Worm (Caenorhabditis elegans) whole organism, L4 larva: ENCODE measurements around the gene ncs-6.

Source experiments
- D1046.2 ChIP-seq: fragments of 200-800 bp; sonication (Bioruptor generic); IDR thresholded peaks from 2 replicates; pipeline ENCODE4 v1.3.6; 2022; ENCODE audit warnings: missing genetic modification characterization, missing compliant biosample characterization
- F10B5.3 ChIP-seq: sonication (generic microtip); optimal IDR thresholded peaks from 2 replicates; lab custom pipeline; 2016; ENCODE audit warnings: mild to moderate bottlenecking, missing genetic modification characterization, missing compliant biosample characterization
- F26F4.8 ChIP-seq: fragments of 200-800 bp; sonication (Bioruptor generic); conservative IDR thresholded peaks from 2 replicates; pipeline ENCODE4 v1.3.6; 2022; ENCODE audit warnings: missing genetic modification characterization, missing compliant biosample characterization
- F49E8.2 ChIP-seq: sonication (generic microtip); optimal IDR thresholded peaks from 2 replicates; lab custom pipeline; 2016; ENCODE audit warnings: missing compliant biosample characterization, mild to moderate bottlenecking, missing genetic modification characterization, borderline replicate concordance
- R02D3.7 ChIP-seq: fragments of 150-350 bp; sonication (generic microtip); optimal IDR thresholded peaks from 3 replicates; lab custom pipeline; 2014; ENCODE audit warnings: missing biosample characterization, missing genetic modification characterization
- T26A8.4 ChIP-seq: fragments of 200-800 bp; sonication (Bioruptor generic); IDR thresholded peaks from 2 replicates; pipeline ENCODE4 v1.3.6; 2022; ENCODE audit warnings: missing genetic modification characterization, missing compliant biosample characterization
- Y105C5A.15 ChIP-seq: fragments of 200-800 bp; sonication (Bioruptor generic); IDR thresholded peaks from 2 replicates; pipeline ENCODE4 v1.3.6; 2022; ENCODE audit warnings: missing genetic modification characterization, missing compliant biosample characterization
- Y48G9A.11 ChIP-seq: fragments of 200-800 bp; sonication (Bioruptor generic); IDR thresholded peaks from 2 replicates; pipeline ENCODE4 v1.3.6; 2022; ENCODE audit warnings: missing genetic modification reagents, missing genetic modification characterization, missing compliant biosample characterization
- Y5F2A.4 ChIP-seq: fragments of 200-800 bp; sonication (Bioruptor generic); optimal IDR thresholded peaks from 2 replicates; lab custom pipeline; 2018; ENCODE audit warnings: mild to moderate bottlenecking, missing genetic modification characterization, missing compliant biosample characterization
- Y75B8A.6 ChIP-seq: fragments of 200-800 bp; sonication (Bioruptor generic); IDR thresholded peaks from 2 replicates; pipeline ENCODE4 v1.3.6; 2022; ENCODE audit warnings: missing genetic modification reagents, missing genetic modification characterization, missing compliant biosample characterization
- aly-2 ChIP-seq: sonication (generic microtip); optimal IDR thresholded peaks from 2 replicates; lab custom pipeline; 2018; ENCODE audit warnings: missing biosample characterization, missing genetic modification characterization
- ceh-28 ChIP-seq: fragments of 150-350 bp; optimal IDR thresholded peaks from 2 replicates; lab custom pipeline; 2014; ENCODE audit warnings: missing biosample characterization, missing genetic modification reagents, missing genetic modification characterization
- ceh-32 ChIP-seq: sonication (generic microtip); optimal IDR thresholded peaks from 2 replicates; lab custom pipeline; 2016; ENCODE audit warnings: mild to moderate bottlenecking, missing genetic modification characterization, missing compliant biosample characterization; ENCODE audit not compliant: poor library complexity
- ceh-44 ChIP-seq: fragments of 200-800 bp; sonication (Bioruptor generic); IDR thresholded peaks from 2 replicates; pipeline ENCODE4 v1.3.6; 2022; ENCODE audit warnings: missing genetic modification reagents, missing genetic modification characterization, missing compliant biosample characterization
- ceh-62 ChIP-seq: sonication (generic microtip); optimal IDR thresholded peaks from 2 replicates; lab custom pipeline; 2017; ENCODE audit warnings: missing biosample characterization, missing genetic modification characterization
- ces-1 ChIP-seq: fragments of 150-350 bp; sonication (generic microtip); optimal IDR thresholded peaks from 4 replicates; lab custom pipeline; 2014; ENCODE audit warnings: missing biosample characterization, missing genetic modification reagents, missing genetic modification characterization
- cey-2 ChIP-seq: sonication (generic microtip); optimal IDR thresholded peaks from 3 replicates; lab custom pipeline; 2017; ENCODE audit warnings: missing genetic modification characterization, mild to moderate bottlenecking, missing compliant biosample characterization, antibody characterized with exemption, borderline replicate concordance; ENCODE audit not compliant: insufficient read depth
- daf-16 ChIP-seq, 3 experiments: sonication (generic microtip); optimal IDR thresholded peaks; 2 replicates each; lab custom pipeline; 2016 to 2017; ENCODE audit warnings: missing genetic modification characterization in 3 of 3, missing genetic modification reagents in 3 of 3, mild to moderate bottlenecking in 2 of 3, missing compliant biosample characterization in 2 of 3, missing biosample characterization in 1 of 3, moderate library complexity in 1 of 3
- dmd-6 ChIP-seq: fragments of 200-800 bp; sonication (Bioruptor generic); IDR thresholded peaks from 2 replicates; pipeline ENCODE4 v1.3.6; 2022; ENCODE audit warnings: missing genetic modification reagents, missing genetic modification characterization, missing compliant biosample characterization
- dmd-8 ChIP-seq: fragments of 200-800 bp; sonication (Bioruptor generic); IDR thresholded peaks from 2 replicates; pipeline ENCODE4 v1.3.6; 2022; ENCODE audit warnings: missing genetic modification characterization, missing compliant biosample characterization
- dpl-1 ChIP-seq: fragments of 150-350 bp; optimal IDR thresholded peaks from 2 replicates; lab custom pipeline; 2014; ENCODE audit warnings: missing biosample characterization, missing genetic modification reagents, missing genetic modification characterization
- duxl-1 ChIP-seq: sonication (generic microtip); optimal IDR thresholded peaks from 2 replicates; lab custom pipeline; 2016; ENCODE audit warnings: mild to moderate bottlenecking, missing genetic modification characterization, moderate library complexity, missing compliant biosample characterization; ENCODE audit not compliant: poor library complexity
- egl-27 ChIP-seq: sonication (generic microtip); optimal IDR thresholded peaks from 3 replicates; lab custom pipeline; 2017; ENCODE audit warnings: missing biosample characterization, missing genetic modification reagents, missing genetic modification characterization
- hif-1 ChIP-seq, 2 experiments: sonication (generic microtip); optimal IDR thresholded peaks; 2 replicates each; lab custom pipeline; 2016 to 2017; ENCODE audit warnings: missing compliant biosample characterization in 2 of 2, missing genetic modification characterization in 2 of 2, missing genetic modification reagents in 2 of 2, missing genotype in 2 of 2, mild to moderate bottlenecking in 1 of 2
- hmg-1.1 ChIP-seq: fragments of 200-800 bp; sonication (Bioruptor generic); IDR thresholded peaks from 2 replicates; pipeline ENCODE4 v1.3.6; 2022; ENCODE audit warnings: missing genetic modification reagents, missing genetic modification characterization, missing compliant biosample characterization
- jun-1 ChIP-seq: fragments of 150-350 bp; optimal IDR thresholded peaks from 2 replicates; lab custom pipeline; 2014; ENCODE audit warnings: missing biosample characterization, missing genetic modification reagents, missing genetic modification characterization
- lin-13 ChIP-seq: fragments of 150-350 bp; optimal IDR thresholded peaks from 2 replicates; lab custom pipeline; 2014; ENCODE audit warnings: missing biosample characterization, missing genetic modification reagents, missing genetic modification characterization
- lin-15B ChIP-seq: fragments of 150-350 bp; sonication (generic microtip); optimal IDR thresholded peaks from 3 replicates; lab custom pipeline; 2014; ENCODE audit warnings: missing biosample characterization, missing genetic modification characterization
- lin-29 ChIP-seq: fragments of 200-800 bp; sonication (Bioruptor generic); IDR thresholded peaks from 2 replicates; pipeline ENCODE4 v1.3.6; 2022; ENCODE audit warnings: missing genetic modification reagents, missing genetic modification characterization, missing compliant biosample characterization
- lin-39 ChIP-seq: fragments of 150-350 bp; optimal IDR thresholded peaks from 2 replicates; lab custom pipeline; 2014; ENCODE audit warnings: missing biosample characterization, missing genetic modification reagents, missing genetic modification characterization
- madf-5 ChIP-seq, 2 experiments: fragments of 200-800 bp; sonication (Bioruptor generic); IDR thresholded peaks; 2 replicates each; pipeline ENCODE4 v1.3.6; 2022; ENCODE audit warnings: missing compliant biosample characterization in 2 of 2, missing genetic modification characterization in 2 of 2
- nhr-10 ChIP-seq: fragments of 150-350 bp; optimal IDR thresholded peaks from 2 replicates; lab custom pipeline; 2014; ENCODE audit warnings: missing biosample characterization, missing genetic modification characterization
- nhr-102 ChIP-seq: sonication (generic microtip); optimal IDR thresholded peaks from 2 replicates; lab custom pipeline; 2016; ENCODE audit warnings: mild to moderate bottlenecking, missing genetic modification characterization, moderate library complexity, missing compliant biosample characterization
- nhr-237 ChIP-seq: sonication (generic microtip); optimal IDR thresholded peaks from 2 replicates; lab custom pipeline; 2017; ENCODE audit warnings: missing biosample characterization, missing genetic modification characterization
- nhr-25 ChIP-seq: sonication (generic microtip); optimal IDR thresholded peaks from 2 replicates; lab custom pipeline; 2017; ENCODE audit warnings: missing genetic modification characterization, mild to moderate bottlenecking, missing compliant biosample characterization, antibody characterized with exemption, moderate library complexity, borderline replicate concordance; ENCODE audit not compliant: insufficient read depth
- nhr-41 ChIP-seq: fragments of 200-800 bp; sonication (Bioruptor generic); IDR thresholded peaks from 2 replicates; pipeline ENCODE4 v1.3.6; 2022; ENCODE audit warnings: missing genetic modification reagents, missing genetic modification characterization, missing compliant biosample characterization
- nhr-6 ChIP-seq: fragments of 150-350 bp; optimal IDR thresholded peaks from 2 replicates; lab custom pipeline; 2014; ENCODE audit warnings: missing biosample characterization, missing genetic modification characterization
- pqm-1 ChIP-seq: sonication (generic microtip); optimal IDR thresholded peaks from 2 replicates; lab custom pipeline; 2017; ENCODE audit warnings: missing biosample characterization, missing genetic modification characterization
- rbr-2 ChIP-seq: sonication (generic microtip); optimal IDR thresholded peaks from 2 replicates; lab custom pipeline; 2016; ENCODE audit warnings: missing genotype, missing genetic modification characterization, missing compliant biosample characterization
- snpc-1.2 ChIP-seq: fragments of 200-800 bp; sonication (Bioruptor generic); IDR thresholded peaks from 2 replicates; pipeline ENCODE4 v1.3.6; 2022; ENCODE audit warnings: missing genetic modification reagents, missing genetic modification characterization, missing compliant biosample characterization
- unc-39 ChIP-seq: sonication (generic microtip); optimal IDR thresholded peaks from 2 replicates; lab custom pipeline; 2017; ENCODE audit warnings: missing biosample characterization, missing genetic modification characterization
- unc-62 ChIP-seq, 3 experiments: fragments of 150-350 bp in 1 of 3; sonication (generic microtip); optimal IDR thresholded peaks in 2 of 3; peaks in 1 of 3; 1 replicate in 1 of 3; 2 replicates in 2 of 3; lab custom pipeline; 2014 to 2017; ENCODE audit warnings: missing biosample characterization in 3 of 3, missing genetic modification characterization in 3 of 3, missing genetic modification reagents in 3 of 3, missing genotype in 1 of 3
- zag-1 ChIP-seq: fragments of 150-350 bp; optimal IDR thresholded peaks from 2 replicates; lab custom pipeline; 2014; ENCODE audit warnings: missing biosample characterization, missing genetic modification characterization
- zfp-2 ChIP-seq: sonication (generic microtip); optimal IDR thresholded peaks from 2 replicates; lab custom pipeline; 2016; ENCODE audit warnings: mild to moderate bottlenecking, missing genetic modification characterization, missing compliant biosample characterization
- zfp-3 ChIP-seq: fragments of 200-800 bp; sonication (Bioruptor generic); conservative IDR thresholded peaks from 2 replicates; pipeline ENCODE4 v1.3.6; 2022; ENCODE audit warnings: missing genetic modification reagents, missing genetic modification characterization, missing compliant biosample characterization
- ztf-11 ChIP-seq: fragments of 150-350 bp; optimal IDR thresholded peaks from 2 replicates; lab custom pipeline; 2014; ENCODE audit warnings: missing biosample characterization, missing genetic modification characterization
- ztf-7 ChIP-seq: fragments of 150-350 bp; optimal IDR thresholded peaks from 2 replicates; lab custom pipeline; 2014; ENCODE audit warnings: missing biosample characterization, missing genetic modification characterization

ncs-6 gene

DNA sequence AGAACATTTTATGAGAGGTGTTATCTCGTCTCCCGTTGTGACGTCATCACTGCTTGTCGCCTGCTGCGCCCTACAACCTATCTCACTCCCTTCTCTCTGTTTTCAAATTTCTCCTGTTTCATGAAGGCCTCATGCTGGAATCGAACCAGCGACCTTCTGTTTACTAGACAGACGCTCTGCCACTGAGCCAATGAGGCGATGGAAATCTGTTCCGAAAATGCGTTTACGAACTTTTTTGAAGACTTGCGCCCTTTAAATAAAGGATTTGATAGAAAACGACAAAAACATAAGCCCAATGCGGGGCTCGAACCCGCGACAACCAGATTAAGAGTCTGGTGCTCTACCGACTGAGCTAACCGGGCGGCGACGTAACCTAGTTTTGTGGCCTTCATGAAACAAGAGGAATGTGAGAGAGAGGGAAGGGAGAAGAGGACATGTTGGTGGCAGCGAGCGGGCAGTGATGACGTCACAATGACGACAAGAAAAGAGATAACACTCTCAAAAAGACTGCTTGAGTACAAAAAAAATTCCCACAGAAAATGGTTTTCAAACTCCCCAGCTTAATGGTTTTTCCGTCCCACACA is 9.3 kb downstream of the ncs-6 start, which contains the start of gene clec-126 (continued):
- peak; percentile 65 for TF ChIP-seq F49E8.2 (tag; lab: Kevin White, UChicago)
- peak; percentile 85 to 94 for TF ChIP-seq daf-16 (GFP tag; optimal IDR thresholded peaks at IDR 0.05; lab: Kevin White, UChicago)
- peak; percentile 96 for TF ChIP-seq daf-16 (tag; optimal IDR thresholded peaks at IDR 0.05; lab: Kevin White, UChicago)
- peak; percentile 51; the same call in 1 of the 2 replicates for TF ChIP-seq ceh-44
- TF ChIP-seq ceh-62 (tag; lab: Kevin White, UChicago) = no peak
- 0 out of 2 replicates have a peak, but pooled peaks have one; percentile 11 for TF ChIP-seq zfp-3 (GFP tag; lab: Robert Waterston, UW)
- TF ChIP-seq Y5F2A.4 = peak; percentile 71
- TF ChIP-seq nhr-102 (tag; lab: Kevin White, UChicago) = peak; percentile 89
- TF ChIP-seq unc-62 (GFP tag; optimal IDR thresholded peaks at IDR 0.05 in 1 of 2; lab: Kevin White, UChicago) = peak in 1 of 2 experiments; percentile 64
- TF ChIP-seq unc-62 (tag; optimal IDR thresholded peaks at IDR 0.05; lab: Kevin White, UChicago) = no peak
- TF ChIP-seq hif-1 (tag; optimal IDR thresholded peaks at IDR 0.05; lab: Kevin White, UChicago) = peak in 1 of 2 experiments; percentile 45
- peak; percentile 65 for TF ChIP-seq zfp-2 (tag; lab: Kevin White, UChicago)
- TF ChIP-seq ceh-32 = no peak
- TF ChIP-seq lin-13 (GFP tag; lab: Kevin White, UChicago) = peak; percentile 91
- peak; percentile 27 for TF ChIP-seq cey-2 (tag; lab: Kevin White, UChicago)
- TF ChIP-seq Y48G9A.11 (GFP tag; lab: Robert Waterston, UW) = peak; percentile 73
- TF ChIP-seq nhr-237 (tag; lab: Kevin White, UChicago) = no peak
- 0 out of 2 replicates have a peak, but pooled peaks have one; percentile 22 for TF ChIP-seq F26F4.8 (GFP tag; lab: Robert Waterston, UW)
- peak; percentile 47 for TF ChIP-seq dpl-1
- 0 out of 4 replicates have a peak, but pooled peaks of 1 of the 2 experiments have one; percentile 65 for TF ChIP-seq madf-5 (GFP tag; IDR thresholded peaks at IDR 0.05; lab: Robert Waterston, UW)
- no peak for TF ChIP-seq ztf-11 (tag; lab: Kevin White, UChicago)
- TF ChIP-seq nhr-10 (tag; lab: Kevin White, UChicago) = no peak
- no peak for TF ChIP-seq R02D3.7 (tag; lab: Kevin White, UChicago)
- TF ChIP-seq lin-29 (GFP tag; lab: Robert Waterston, UW) = 0 out of 2 replicates have a peak, but pooled peaks have one; percentile 10
- TF ChIP-seq ztf-7 = peak; percentile 59
- no peak for TF ChIP-seq nhr-6
- no peak for TF ChIP-seq nhr-25
- TF ChIP-seq ces-1 (GFP tag; lab: Kevin White, UChicago) = no peak
- TF ChIP-seq F10B5.3 (tag; lab: Kevin White, UChicago) = peak; percentile 48
- no peak for TF ChIP-seq lin-15B (tag; lab: Kevin White, UChicago)
- no peak for TF ChIP-seq ceh-28
- TF ChIP-seq duxl-1 = peak; percentile 67
- TF ChIP-seq pqm-1 = no peak
- TF ChIP-seq snpc-1.2 (GFP tag; lab: Robert Waterston, UW) = peak; percentile 73
- no peak for TF ChIP-seq egl-27 (tag; lab: Kevin White, UChicago)
- TF ChIP-seq Y105C5A.15 (GFP tag; lab: Robert Waterston, UW) = peak; percentile 31; the same call in 1 of the 2 replicates
- TF ChIP-seq hmg-1.1 (GFP tag; lab: Robert Waterston, UW) = peak; percentile 84
- no peak; the same call in 1 of the 2 replicates for TF ChIP-seq dmd-8 (GFP tag; lab: Robert Waterston, UW)
- TF ChIP-seq aly-2 (tag; lab: Kevin White, UChicago) = no peak
- TF ChIP-seq T26A8.4 (GFP tag; lab: Robert Waterston, UW) = peak; percentile 80
- no peak for TF ChIP-seq lin-39 (tag; lab: Kevin White, UChicago)
- TF ChIP-seq Y75B8A.6 (GFP tag; lab: Robert Waterston, UW) = no peak; the same call in 1 of the 2 replicates
- TF ChIP-seq jun-1 = peak; percentile 60
- peak; percentile 73; the same call in 1 of the 2 replicates for TF ChIP-seq D1046.2 (GFP tag; lab: Robert Waterston, UW)
- no peak for TF ChIP-seq zag-1 (tag; lab: Kevin White, UChicago)
- TF ChIP-seq rbr-2 (tag; lab: Kevin White, UChicago) = peak; percentile 83
- peak; percentile 64 for TF ChIP-seq dmd-6 (GFP tag; lab: Robert Waterston, UW)
- TF ChIP-seq nhr-41 (GFP tag; lab: Robert Waterston, UW) = no peak; the same call in 1 of the 2 replicates
- TF ChIP-seq unc-39 (tag; lab: Kevin White, UChicago) = no peak
